Worm (Caenorhabditis elegans) whole organism, L4 larva: Measurements from ENCODE around the gene F38A5.2.

Source experiments
- aly-2 ChIP-seq: sonication (generic microtip); optimal IDR thresholded peaks from 2 replicates; lab custom pipeline; 2018; ENCODE audit warnings: missing biosample characterization, missing genetic modification characterization
- ceh-82 ChIP-seq: sonication (generic microtip); optimal IDR thresholded peaks from 2 replicates; lab custom pipeline; 2017; ENCODE audit warnings: missing biosample characterization, missing genetic modification characterization
- daf-16 ChIP-seq, 3 experiments: sonication (generic microtip); optimal IDR thresholded peaks; 2 replicates each; lab custom pipeline; 2016 to 2017; ENCODE audit warnings: missing genetic modification characterization in 3 of 3, missing genetic modification reagents in 3 of 3, mild to moderate bottlenecking in 2 of 3, missing compliant biosample characterization in 2 of 3, missing biosample characterization in 1 of 3, moderate library complexity in 1 of 3
- fkh-10 ChIP-seq: fragments of 150-350 bp; optimal IDR thresholded peaks from 2 replicates; lab custom pipeline; 2014; ENCODE audit warnings: missing biosample characterization, missing genetic modification reagents, missing genetic modification characterization
- hlh-11 ChIP-seq: fragments of 200-800 bp; sonication (Bioruptor generic); optimal IDR thresholded peaks from 2 replicates; lab custom pipeline; 2018; ENCODE audit warnings: mild to moderate bottlenecking, missing genetic modification characterization, missing compliant biosample characterization
- hlh-30 ChIP-seq: sonication (generic microtip); optimal IDR thresholded peaks from 2 replicates; lab custom pipeline; 2017; ENCODE audit warnings: antibody characterized with exemption, mild to moderate bottlenecking, missing genetic modification characterization, missing compliant biosample characterization; ENCODE audit not compliant: insufficient read depth
- madf-5 ChIP-seq, 2 experiments: fragments of 200-800 bp; sonication (Bioruptor generic); IDR thresholded peaks; 2 replicates each; pipeline ENCODE4 v1.3.6; 2022; ENCODE audit warnings: missing compliant biosample characterization in 2 of 2, missing genetic modification characterization in 2 of 2
- mep-1 ChIP-seq: fragments of 150-350 bp; sonication (generic microtip); optimal IDR thresholded peaks from 3 replicates; lab custom pipeline; 2014; ENCODE audit warnings: missing biosample characterization, missing genetic modification characterization
- nhr-10 ChIP-seq: fragments of 150-350 bp; optimal IDR thresholded peaks from 2 replicates; lab custom pipeline; 2014; ENCODE audit warnings: missing biosample characterization, missing genetic modification characterization
- nhr-28 ChIP-seq: fragments of 150-350 bp; optimal IDR thresholded peaks from 2 replicates; lab custom pipeline; 2014; ENCODE audit warnings: missing biosample characterization, missing genetic modification characterization
- skn-1 ChIP-seq: fragments of 150-350 bp; optimal IDR thresholded peaks from 2 replicates; lab custom pipeline; 2014; ENCODE audit warnings: missing biosample characterization, missing genetic modification characterization
- snpc-4 ChIP-seq: fragments of 150-350 bp; optimal IDR thresholded peaks from 2 replicates; lab custom pipeline; 2014; ENCODE audit warnings: missing biosample characterization, missing genetic modification characterization
- spr-1 ChIP-seq: sonication (generic microtip); optimal IDR thresholded peaks from 2 replicates; lab custom pipeline; 2016; ENCODE audit warnings: mild to moderate bottlenecking, missing genetic modification characterization, missing compliant biosample characterization

ce11 chrIV:6556624-6557368 lies 28.4 kb downstream of the F38A5.2 start, which contains the start of gene try-3:
- peak in 1 of 2 experiments; percentile 82; a peak in 1 of 4 replicates for TF ChIP-seq madf-5 (GFP tag; IDR thresholded peaks at IDR 0.05; lab: Robert Waterston, UW)
- peak; percentile 82 for TF ChIP-seq mep-1 (tag; lab: Kevin White, UChicago)
- TF ChIP-seq ceh-82 (tag; lab: Kevin White, UChicago) = no peak
- no peak for TF ChIP-seq skn-1
- TF ChIP-seq hlh-30 (tag; lab: Kevin White, UChicago) = peak; percentile 68
- TF ChIP-seq fkh-10 = peak; percentile 68
- no peak for TF ChIP-seq snpc-4 (tag; lab: Kevin White, UChicago)
- TF ChIP-seq daf-16 (GFP tag; optimal IDR thresholded peaks at IDR 0.05; lab: Kevin White, UChicago) = peak; percentile 0 to 45
- TF ChIP-seq daf-16 (tag; optimal IDR thresholded peaks at IDR 0.05; lab: Kevin White, UChicago) = peak; percentile 79
- TF ChIP-seq nhr-28 (tag; lab: Kevin White, UChicago) = peak; percentile 52
- no peak for TF ChIP-seq aly-2 (tag; lab: Kevin White, UChicago)
- TF ChIP-seq spr-1 (tag; lab: Kevin White, UChicago) = peak; percentile 11
- peak; percentile 27 for TF ChIP-seq nhr-10 (tag; lab: Kevin White, UChicago)
- TF ChIP-seq hlh-11 (tag; lab: Kevin White, UChicago) = peak; percentile 72
